Worm (Caenorhabditis elegans) whole organism, L3 larva: ENCODE results near the gene srlf-3.
A peak's percentile ranks its signal among the peaks of the same experiment; 100 is the strongest.

Source experiments
- R02D3.7 ChIP-seq: fragments of 150-350 bp; optimal IDR thresholded peaks from 2 replicates; lab custom pipeline; 2014; ENCODE audit warnings: missing biosample characterization, missing genetic modification characterization
- ZK546.5 ChIP-seq: sonication (generic microtip); optimal IDR thresholded peaks from 2 replicates; lab custom pipeline; 2017; ENCODE audit warnings: missing biosample characterization, missing genetic modification characterization
- aly-2 ChIP-seq: fragments of 150-350 bp; optimal IDR thresholded peaks from 2 replicates; lab custom pipeline; 2014; ENCODE audit warnings: missing biosample characterization, missing genetic modification characterization
- ama-1 ChIP-seq: fragments of 150-350 bp; optimal IDR thresholded peaks from 2 replicates; lab custom pipeline; 2018
- ceh-16 ChIP-seq: sonication (generic microtip); optimal IDR thresholded peaks from 2 replicates; lab custom pipeline; 2017; ENCODE audit warnings: missing biosample characterization, missing genetic modification characterization
- ceh-82 ChIP-seq: fragments of 150-350 bp; optimal IDR thresholded peaks from 2 replicates; lab custom pipeline; 2014; ENCODE audit warnings: missing biosample characterization, missing genetic modification characterization
- ceh-9 ChIP-seq: sonication (generic microtip); optimal IDR thresholded peaks from 2 replicates; lab custom pipeline; 2018; ENCODE audit warnings: missing biosample characterization, missing genetic modification characterization
- daf-12 ChIP-seq: fragments of 150-350 bp; optimal IDR thresholded peaks from 2 replicates; lab custom pipeline; 2014; ENCODE audit warnings: missing biosample characterization, missing genetic modification reagents, missing genetic modification characterization
- egl-5 ChIP-seq: fragments of 150-350 bp; optimal IDR thresholded peaks from 2 replicates; lab custom pipeline; 2017; ENCODE audit warnings: missing biosample characterization, missing genetic modification reagents, missing genetic modification characterization, inconsistent platforms
- elt-1 ChIP-seq: fragments of 150-350 bp; optimal IDR thresholded peaks from 2 replicates; lab custom pipeline; 2014; ENCODE audit warnings: missing biosample characterization, missing genetic modification characterization
- elt-3 ChIP-seq, 3 experiments: fragments of 150-350 bp in 1 of 3; sonication (generic microtip) in 2 of 3; optimal IDR thresholded peaks; 2 replicates in 2 of 3; 4 replicates in 1 of 3; lab custom pipeline; 2014 to 2017; ENCODE audit warnings: missing biosample characterization in 3 of 3, missing genetic modification characterization in 3 of 3
- eor-1 ChIP-seq, 2 experiments: fragments of 150-350 bp; optimal IDR thresholded peaks; 2 replicates each; lab custom pipeline; 2014 to 2018; ENCODE audit warnings: missing biosample characterization in 2 of 2, missing genetic modification characterization in 2 of 2
- fkh-10 ChIP-seq: sonication (generic microtip); optimal IDR thresholded peaks from 2 replicates; lab custom pipeline; 2017; ENCODE audit warnings: missing biosample characterization, missing genetic modification reagents, missing genetic modification characterization
- fkh-2 ChIP-seq: fragments of 150-350 bp; optimal IDR thresholded peaks from 2 replicates; lab custom pipeline; 2014; ENCODE audit warnings: missing biosample characterization, missing genetic modification reagents, missing genetic modification characterization
- hmg-11 ChIP-seq: sonication (generic microtip); optimal IDR thresholded peaks from 2 replicates; lab custom pipeline; 2016; ENCODE audit warnings: missing genetic modification characterization, missing compliant biosample characterization
- jun-1 ChIP-seq: fragments of 150-350 bp; optimal IDR thresholded peaks from 2 replicates; lab custom pipeline; 2014; ENCODE audit warnings: missing biosample characterization, missing genetic modification reagents, missing genetic modification characterization
- lin-15B ChIP-seq: fragments of 150-350 bp; optimal IDR thresholded peaks from 2 replicates; lab custom pipeline; 2014; ENCODE audit warnings: missing biosample characterization, missing genetic modification characterization
- lin-39 ChIP-seq: fragments of 150-350 bp; optimal IDR thresholded peaks from 2 replicates; lab custom pipeline; 2018; ENCODE audit warnings: missing biosample characterization, missing genetic modification reagents, missing genetic modification characterization
- lsy-12 ChIP-seq: sonication (generic microtip); optimal IDR thresholded peaks from 2 replicates; lab custom pipeline; 2016; ENCODE audit warnings: mild to moderate bottlenecking, missing genetic modification characterization, missing compliant biosample characterization
- mdl-1 ChIP-seq: fragments of 150-350 bp; optimal IDR thresholded peaks from 2 replicates; lab custom pipeline; 2014; ENCODE audit warnings: missing biosample characterization, missing genetic modification characterization
- mml-1 ChIP-seq: fragments of 150-350 bp; sonication (generic microtip); optimal IDR thresholded peaks from 3 replicates; lab custom pipeline; 2014; ENCODE audit warnings: missing biosample characterization, missing genetic modification characterization
- nfya-1 ChIP-seq: sonication (generic microtip); optimal IDR thresholded peaks from 2 replicates; lab custom pipeline; 2017; ENCODE audit warnings: missing genetic modification characterization, mild to moderate bottlenecking, missing compliant biosample characterization, antibody characterized with exemption, moderate library complexity; ENCODE audit not compliant: insufficient read depth
- nhr-11 ChIP-seq: fragments of 150-350 bp; optimal IDR thresholded peaks from 2 replicates; lab custom pipeline; 2014; ENCODE audit warnings: missing biosample characterization, missing genetic modification characterization
- nhr-12 ChIP-seq: fragments of 150-350 bp; optimal IDR thresholded peaks from 2 replicates; lab custom pipeline; 2014; ENCODE audit warnings: missing biosample characterization, missing genetic modification characterization
- nhr-23 ChIP-seq: fragments of 150-350 bp; optimal IDR thresholded peaks from 2 replicates; lab custom pipeline; 2014; ENCODE audit warnings: missing biosample characterization, missing genetic modification reagents, missing genetic modification characterization
- nhr-237 ChIP-seq: fragments of 150-350 bp; optimal IDR thresholded peaks from 2 replicates; lab custom pipeline; 2014; ENCODE audit warnings: missing biosample characterization, missing genetic modification characterization
- nhr-25 ChIP-seq: sonication (generic microtip); optimal IDR thresholded peaks from 2 replicates; lab custom pipeline; 2017; ENCODE audit warnings: missing biosample characterization, missing genetic modification characterization
- nhr-28 ChIP-seq: fragments of 150-350 bp; optimal IDR thresholded peaks from 2 replicates; lab custom pipeline; 2014; ENCODE audit warnings: missing biosample characterization, missing genetic modification characterization
- nhr-43 ChIP-seq: sonication (generic microtip); optimal IDR thresholded peaks from 2 replicates; lab custom pipeline; 2016; ENCODE audit warnings: mild to moderate bottlenecking, missing genetic modification characterization, missing compliant biosample characterization; ENCODE audit not compliant: poor library complexity, severe bottlenecking
- nhr-67 ChIP-seq: fragments of 150-350 bp; optimal IDR thresholded peaks from 2 replicates; lab custom pipeline; 2014; ENCODE audit warnings: missing biosample characterization, missing genetic modification characterization
- nhr-76 ChIP-seq: fragments of 150-350 bp; sonication (generic microtip); optimal IDR thresholded peaks from 5 replicates; lab custom pipeline; 2014; ENCODE audit warnings: missing biosample characterization, missing genetic modification characterization
- nhr-77 ChIP-seq: fragments of 150-350 bp; optimal IDR thresholded peaks from 2 replicates; lab custom pipeline; 2014; ENCODE audit warnings: missing biosample characterization, missing genetic modification characterization
- pha-4 ChIP-seq: fragments of 150-350 bp; optimal IDR thresholded peaks from 2 replicates; lab custom pipeline; 2014; ENCODE audit warnings: missing biosample characterization, missing genetic modification reagents, missing genetic modification characterization
- pqm-1 ChIP-seq: fragments of 150-350 bp; optimal IDR thresholded peaks from 2 replicates; lab custom pipeline; 2017; ENCODE audit warnings: missing biosample characterization, missing genetic modification characterization, inconsistent platforms
- sea-2 ChIP-seq: fragments of 150-350 bp; sonication (generic microtip); optimal IDR thresholded peaks from 4 replicates; lab custom pipeline; 2014; ENCODE audit warnings: missing biosample characterization, missing genetic modification reagents, missing genetic modification characterization
- snpc-4 ChIP-seq: fragments of 150-350 bp; optimal IDR thresholded peaks from 2 replicates; lab custom pipeline; 2014; ENCODE audit warnings: missing biosample characterization, missing genetic modification characterization
- tbx-2 ChIP-seq: sonication (generic microtip); optimal IDR thresholded peaks from 2 replicates; lab custom pipeline; 2016; ENCODE audit warnings: mild to moderate bottlenecking, missing genetic modification characterization, missing compliant biosample characterization
- unc-62 ChIP-seq: fragments of 150-350 bp; sonication (generic microtip); optimal IDR thresholded peaks from 4 replicates; lab custom pipeline; 2014; ENCODE audit warnings: missing biosample characterization, missing genetic modification reagents, missing genetic modification characterization
- zag-1 ChIP-seq: fragments of 150-350 bp; optimal IDR thresholded peaks from 2 replicates; lab custom pipeline; 2014; ENCODE audit warnings: missing biosample characterization, missing genetic modification characterization
- ztf-11 ChIP-seq: fragments of 150-350 bp; optimal IDR thresholded peaks from 2 replicates; lab custom pipeline; 2014; ENCODE audit warnings: missing biosample characterization, missing genetic modification characterization
- ztf-4 ChIP-seq: fragments of 150-350 bp; optimal IDR thresholded peaks from 2 replicates; lab custom pipeline; 2014; ENCODE audit warnings: missing biosample characterization, missing genetic modification characterization

srlf-3 gene

DNA sequence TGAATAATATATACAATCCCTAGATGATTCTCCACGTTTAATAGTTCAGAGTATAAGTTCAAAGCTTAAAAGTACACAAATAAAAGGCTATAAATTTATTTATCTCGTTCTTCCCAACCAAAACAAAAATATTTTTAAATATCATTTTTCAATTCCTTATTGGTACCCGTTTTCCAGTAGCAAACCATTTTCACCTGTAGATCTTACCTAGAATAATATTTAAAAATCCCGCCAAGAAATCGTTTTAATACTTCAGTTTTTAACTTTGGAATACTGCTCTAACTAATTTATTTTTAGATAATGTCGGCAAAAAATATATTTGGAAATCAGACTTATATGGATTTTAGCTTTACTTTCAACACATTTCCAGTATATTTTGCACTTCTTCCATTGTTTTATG, 5.0 kb downstream of the srlf-3 start, which contains the start of gene sru-7:
TSS of gene sru-7 (plus strand) at position 301 of the 400 bp plus-strand sequence.
- no peak for TF ChIP-seq lin-15B (tag; lab: Kevin White, UChicago)
- TF ChIP-seq ceh-16 (tag; lab: Kevin White, UChicago): no peak
- TF ChIP-seq snpc-4 (tag; lab: Kevin White, UChicago): no peak
- TF ChIP-seq nhr-28 (tag; lab: Kevin White, UChicago): no peak
- TF ChIP-seq tbx-2 (tag; lab: Kevin White, UChicago): no peak
- no peak for TF ChIP-seq fkh-10 (GFP tag; lab: Kevin White, UChicago)
- no peak for TF ChIP-seq ceh-9 (tag; lab: Kevin White, UChicago)
- TF ChIP-seq ztf-4 (tag; lab: Kevin White, UChicago): no peak
- no peak for TF ChIP-seq nhr-12 (tag; lab: Kevin White, UChicago)
- no peak for TF ChIP-seq nhr-77 (tag; lab: Kevin White, UChicago)
- TF ChIP-seq sea-2 (GFP tag; lab: Kevin White, UChicago): no peak
- TF ChIP-seq zag-1: no peak
- no peak for TF ChIP-seq jun-1 (tag; lab: Kevin White, UChicago)
- no peak for TF ChIP-seq aly-2

DNA sequence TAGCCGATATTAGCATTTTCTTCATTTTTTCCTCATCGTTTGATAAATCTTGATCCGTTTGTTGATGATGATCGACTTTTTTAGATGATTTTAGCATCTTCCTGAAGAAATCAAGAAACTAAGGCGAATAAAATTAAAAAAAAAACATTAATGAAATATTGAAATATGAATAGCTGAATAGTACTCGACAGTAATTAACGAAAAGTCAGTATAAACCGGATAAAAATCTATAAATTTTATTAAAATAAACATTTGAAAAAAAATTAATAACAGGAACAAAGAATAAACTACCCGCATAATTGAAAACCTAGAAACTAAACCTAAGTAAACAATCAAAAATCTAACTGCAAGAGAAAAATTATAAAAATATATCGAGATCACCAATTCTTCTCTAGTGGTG, 9.0 kb downstream of the srlf-3 start, which contains the start of gene C28C12.12:
TSS of gene C28C12.12 (minus strand) at position 101 of the 400 bp plus-strand sequence.
- TF ChIP-seq nhr-25 (tag; lab: Kevin White, UChicago) (no peak), hmg-11 (tag; lab: Kevin White, UChicago) (no peak), pqm-1 (no peak), zag-1 (no peak), nfya-1 (tag; lab: Kevin White, UChicago) (no peak)

DNA sequence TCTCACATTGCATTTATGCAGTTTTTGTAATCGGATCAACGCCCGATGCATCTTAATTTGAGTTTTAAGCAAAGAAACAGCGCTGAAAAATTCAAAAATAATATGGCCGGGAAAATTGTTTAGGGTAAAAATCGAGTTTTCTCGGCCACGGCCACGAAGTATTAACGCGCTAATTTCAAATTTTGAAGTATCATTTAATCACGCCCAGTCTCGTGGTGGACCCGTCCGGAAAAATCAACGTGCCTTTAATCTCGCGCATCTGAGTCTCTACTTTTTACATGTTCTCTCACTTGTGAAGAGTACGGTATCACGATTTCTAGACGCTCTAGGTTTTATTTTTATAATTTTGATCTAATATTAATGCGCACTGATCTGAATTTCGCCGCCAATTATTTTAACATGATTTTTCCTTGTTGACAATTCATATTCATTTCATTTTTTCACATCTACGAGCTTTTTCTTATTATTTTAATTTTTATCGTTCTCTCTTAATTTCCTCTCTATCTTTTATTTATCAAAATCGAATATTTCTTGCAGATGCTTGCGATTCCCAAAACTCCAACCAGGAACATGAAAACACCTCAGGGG, 11.6 kb downstream of the srlf-3 start, which contains the start of the genes acdh-13 and mesp-1:
TSS of gene acdh-13 (minus strand) at position 51 of the 588 bp plus-strand sequence.
TSS of gene mesp-1 (plus strand) at position 538 of the 588 bp plus-strand sequence.
- peak; percentile 47 for TF ChIP-seq nhr-43 (tag; lab: Kevin White, UChicago)
- peak; percentile 46 for TF ChIP-seq nfya-1 (tag; lab: Kevin White, UChicago)
- TF ChIP-seq ZK546.5 (tag; lab: Kevin White, UChicago): no peak
- no peak for TF ChIP-seq nhr-67 (tag; lab: Kevin White, UChicago)
- no peak for TF ChIP-seq nhr-23 (tag; lab: Kevin White, UChicago)
- TF ChIP-seq pha-4: peak; percentile 40
- no peak for TF ChIP-seq daf-12 (tag; lab: Kevin White, UChicago)
- no peak for TF ChIP-seq zag-1
- no peak for TF ChIP-seq ama-1 (lab: Kevin White, UChicago)
- no peak for TF ChIP-seq ceh-82 (tag; lab: Kevin White, UChicago)
- TF ChIP-seq egl-5 (tag; lab: Kevin White, UChicago): peak; percentile 11
- TF ChIP-seq mdl-1: no peak
- no peak for TF ChIP-seq jun-1 (tag; lab: Kevin White, UChicago)
- no peak for TF ChIP-seq elt-1 (tag; lab: Kevin White, UChicago)
- no peak for TF ChIP-seq nhr-11 (tag; lab: Kevin White, UChicago)
- no peak for TF ChIP-seq nhr-77 (tag; lab: Kevin White, UChicago)
- TF ChIP-seq lin-39 (tag; lab: Kevin White, UChicago): no peak
- no peak for TF ChIP-seq aly-2
- no peak for TF ChIP-seq nhr-237 (tag; lab: Kevin White, UChicago)
- TF ChIP-seq lsy-12 (tag; lab: Kevin White, UChicago): no peak
- TF ChIP-seq nhr-28 (tag; lab: Kevin White, UChicago): no peak
- TF ChIP-seq lin-15B (tag; lab: Kevin White, UChicago): peak; percentile 43
- no peak for TF ChIP-seq fkh-2 (tag; lab: Kevin White, UChicago)
- no peak for TF ChIP-seq pqm-1
- no peak for TF ChIP-seq unc-62 (GFP tag; lab: Kevin White, UChicago)
- TF ChIP-seq hmg-11 (tag; lab: Kevin White, UChicago): no peak
- TF ChIP-seq elt-3 (tag; optimal IDR thresholded peaks at IDR 0.05; lab: Kevin White, UChicago): no peak
- TF ChIP-seq nhr-76 (tag; lab: Kevin White, UChicago): no peak
- TF ChIP-seq eor-1 (tag; optimal IDR thresholded peaks at IDR 0.05; lab: Kevin White, UChicago): no peak
- TF ChIP-seq ztf-11 (tag; lab: Kevin White, UChicago): no peak
- peak; percentile 52 for TF ChIP-seq snpc-4 (tag; lab: Kevin White, UChicago)
- TF ChIP-seq mml-1: no peak
- TF ChIP-seq R02D3.7: no peak
